Worm (Caenorhabditis elegans): ENCODE data around the gene wrt-9.

The wrt-9 gene

ce11 chrX:1612948-1613347 lies 36.5 kb downstream of the wrt-9 start:
- TF ChIP-seq ceh-13 (GFP tag; optimal IDR thresholded peaks at IDR 0.05) = no peak
- TF ChIP-seq tra-4 (tag; optimal IDR thresholded peaks at IDR 0.05) = no peak
- no peak for TF ChIP-seq tbx-11 (GFP tag; IDR thresholded peaks at IDR 0.05)
- TF ChIP-seq F13C5.2 (tag; optimal IDR thresholded peaks at IDR 0.05) = no peak
- no peak for TF ChIP-seq tbx-37 (GFP tag; conservative IDR thresholded peaks at IDR 0.05)
- TF ChIP-seq B0310.2 (tag; optimal IDR thresholded peaks at IDR 0.05) = no peak
- no peak for TF ChIP-seq sea-1 (GFP tag; conservative IDR thresholded peaks at IDR 0.05)
- no peak for TF ChIP-seq scrt-1 (GFP tag; IDR thresholded peaks at IDR 0.05)
- no peak for TF ChIP-seq flt-1 (GFP tag; IDR thresholded peaks at IDR 0.05)
- no peak for TF ChIP-seq hmbx-1 (tag; optimal IDR thresholded peaks at IDR 0.05)
- TF ChIP-seq ama-1 (optimal IDR thresholded peaks at IDR 0.05) = no peak
- no peak for TF ChIP-seq ets-7 (tag; optimal IDR thresholded peaks at IDR 0.05)
- TF ChIP-seq pes-1 (GFP tag; IDR thresholded peaks at IDR 0.05) = no peak
- TF ChIP-seq ceh-36 (tag; optimal IDR thresholded peaks at IDR 0.05) = no peak
- no peak for TF ChIP-seq hmg-4 (GFP tag; optimal IDR thresholded peaks at IDR 0.05)
- no peak for TF ChIP-seq hnd-1 (tag; optimal IDR thresholded peaks at IDR 0.05)
- no peak for TF ChIP-seq aly-1 (tag; optimal IDR thresholded peaks at IDR 0.05)

- TF ChIP-seq flt-1 (GFP tag; IDR thresholded peaks at IDR 0.05) = no peak
- no peak for TF ChIP-seq tbx-37 (GFP tag; conservative IDR thresholded peaks at IDR 0.05)
- TF ChIP-seq sea-1 (GFP tag; conservative IDR thresholded peaks at IDR 0.05) = no peak
- TF ChIP-seq ceh-36 (tag; optimal IDR thresholded peaks at IDR 0.05) = no peak
- no peak for TF ChIP-seq B0310.2 (tag; optimal IDR thresholded peaks at IDR 0.05)
- TF ChIP-seq tbx-11 (GFP tag; IDR thresholded peaks at IDR 0.05) = no peak
- no peak for TF ChIP-seq scrt-1 (GFP tag; IDR thresholded peaks at IDR 0.05)
- TF ChIP-seq hmbx-1 (tag; optimal IDR thresholded peaks at IDR 0.05) = no peak
- TF ChIP-seq tra-4 (tag; optimal IDR thresholded peaks at IDR 0.05) = no peak
- TF ChIP-seq hnd-1 (tag; optimal IDR thresholded peaks at IDR 0.05) = no peak
- no peak for TF ChIP-seq hmg-4 (GFP tag; optimal IDR thresholded peaks at IDR 0.05)
- TF ChIP-seq ceh-13 (GFP tag; optimal IDR thresholded peaks at IDR 0.05) = no peak
- TF ChIP-seq ama-1 (optimal IDR thresholded peaks at IDR 0.05) = no peak
- no peak for TF ChIP-seq aly-1 (tag; optimal IDR thresholded peaks at IDR 0.05)
- no peak for TF ChIP-seq pes-1 (GFP tag; IDR thresholded peaks at IDR 0.05)
- TF ChIP-seq F13C5.2 (tag; optimal IDR thresholded peaks at IDR 0.05) = no peak
- TF ChIP-seq ets-7 (tag; optimal IDR thresholded peaks at IDR 0.05) = no peak
Observed at ce11 chrX:1613860-1614259, 37.4 kb downstream of the wrt-9 start.

ce11 chrX:1620678-1621449 lies 44.4 kb downstream of the wrt-9 start, which contains the start of gene H11E01.2:
Gene H11E01.2 (plus strand): TSS chrX:1621057.
- TF ChIP-seq ama-1 (optimal IDR thresholded peaks at IDR 0.05) (no peak), aly-1 (tag; optimal IDR thresholded peaks at IDR 0.05) (no peak), tra-4 (tag; optimal IDR thresholded peaks at IDR 0.05) (no peak), B0310.2 (tag; optimal IDR thresholded peaks at IDR 0.05) (no peak), scrt-1 (GFP tag; IDR thresholded peaks at IDR 0.05) (no peak), hnd-1 (tag; optimal IDR thresholded peaks at IDR 0.05) (no peak), hmbx-1 (tag; optimal IDR thresholded peaks at IDR 0.05) (no peak), ceh-13 (GFP tag; optimal IDR thresholded peaks at IDR 0.05) (no peak), F13C5.2 (tag; optimal IDR thresholded peaks at IDR 0.05) (no peak), pes-1 (GFP tag; IDR thresholded peaks at IDR 0.05) (no peak), tbx-11 (GFP tag; IDR thresholded peaks at IDR 0.05) (no peak), tbx-37 (GFP tag; conservative IDR thresholded peaks at IDR 0.05) (no peak), sea-1 (GFP tag; conservative IDR thresholded peaks at IDR 0.05) (no peak), flt-1 (GFP tag; IDR thresholded peaks at IDR 0.05) (no peak), ceh-36 (tag; optimal IDR thresholded peaks at IDR 0.05) (no peak), hmg-4 (GFP tag; optimal IDR thresholded peaks at IDR 0.05) (no peak), ets-7 (tag; optimal IDR thresholded peaks at IDR 0.05) (no peak)

ce11 chrX:1623048-1623447 lies 46.6 kb downstream of the wrt-9 start:
- TF ChIP-seq hmg-4 (GFP tag; optimal IDR thresholded peaks at IDR 0.05) (no peak), tbx-37 (GFP tag; conservative IDR thresholded peaks at IDR 0.05) (no peak), ceh-36 (tag; optimal IDR thresholded peaks at IDR 0.05) (no peak), hnd-1 (tag; optimal IDR thresholded peaks at IDR 0.05) (no peak), aly-1 (tag; optimal IDR thresholded peaks at IDR 0.05) (no peak), ets-7 (tag; optimal IDR thresholded peaks at IDR 0.05) (no peak), tbx-11 (GFP tag; IDR thresholded peaks at IDR 0.05) (no peak), F13C5.2 (tag; optimal IDR thresholded peaks at IDR 0.05) (no peak), hmbx-1 (tag; optimal IDR thresholded peaks at IDR 0.05) (no peak), flt-1 (GFP tag; IDR thresholded peaks at IDR 0.05) (no peak), pes-1 (GFP tag; IDR thresholded peaks at IDR 0.05) (no peak)

- no peak for TF ChIP-seq aly-1 (tag; optimal IDR thresholded peaks at IDR 0.05)
- peak; percentile 48 for TF ChIP-seq flt-1 (GFP tag; IDR thresholded peaks at IDR 0.05)
- TF ChIP-seq scrt-1 (GFP tag; IDR thresholded peaks at IDR 0.05) = peak; percentile 67; the same call in 1 of the 2 replicates
- no peak for TF ChIP-seq ama-1 (optimal IDR thresholded peaks at IDR 0.05)
- no peak for TF ChIP-seq ceh-36 (tag; optimal IDR thresholded peaks at IDR 0.05)
- no peak for TF ChIP-seq tra-4 (tag; optimal IDR thresholded peaks at IDR 0.05)
- TF ChIP-seq pes-1 (GFP tag; IDR thresholded peaks at IDR 0.05) = peak; percentile 71
- TF ChIP-seq F13C5.2 (tag; optimal IDR thresholded peaks at IDR 0.05) = peak; percentile 77
- 0 out of 2 replicates have a peak, but pooled peaks have one; percentile 42 for TF ChIP-seq sea-1 (GFP tag; conservative IDR thresholded peaks at IDR 0.05)
- TF ChIP-seq tbx-37 (GFP tag; conservative IDR thresholded peaks at IDR 0.05) = peak; percentile 53
- no peak for TF ChIP-seq ets-7 (tag; optimal IDR thresholded peaks at IDR 0.05)
- TF ChIP-seq tbx-11 (GFP tag; IDR thresholded peaks at IDR 0.05) = 0 out of 2 replicates have a peak, but pooled peaks have one; percentile 46
- TF ChIP-seq hnd-1 (tag; optimal IDR thresholded peaks at IDR 0.05) = peak; percentile 11
- TF ChIP-seq hmbx-1 (tag; optimal IDR thresholded peaks at IDR 0.05) = no peak
- peak; percentile 80 for TF ChIP-seq hmg-4 (GFP tag; optimal IDR thresholded peaks at IDR 0.05)
- TF ChIP-seq B0310.2 (tag; optimal IDR thresholded peaks at IDR 0.05) = no peak
Observed at ce11 chrX:1627013-1627412, 50.6 kb downstream of the wrt-9 start.

- TF ChIP-seq ceh-13 (GFP tag; optimal IDR thresholded peaks at IDR 0.05) (no peak), F13C5.2 (tag; optimal IDR thresholded peaks at IDR 0.05) (no peak), sea-1 (GFP tag; conservative IDR thresholded peaks at IDR 0.05) (no peak), tra-4 (tag; optimal IDR thresholded peaks at IDR 0.05) (no peak), pes-1 (GFP tag; IDR thresholded peaks at IDR 0.05) (no peak), aly-1 (tag; optimal IDR thresholded peaks at IDR 0.05) (no peak), hnd-1 (tag; optimal IDR thresholded peaks at IDR 0.05) (no peak), ets-7 (tag; optimal IDR thresholded peaks at IDR 0.05) (no peak), B0310.2 (tag; optimal IDR thresholded peaks at IDR 0.05) (no peak), hmbx-1 (tag; optimal IDR thresholded peaks at IDR 0.05) (no peak), tbx-11 (GFP tag; IDR thresholded peaks at IDR 0.05) (no peak), scrt-1 (GFP tag; IDR thresholded peaks at IDR 0.05) (no peak), flt-1 (GFP tag; IDR thresholded peaks at IDR 0.05) (no peak), ceh-36 (tag; optimal IDR thresholded peaks at IDR 0.05) (no peak), ama-1 (optimal IDR thresholded peaks at IDR 0.05) (no peak), hmg-4 (GFP tag; optimal IDR thresholded peaks at IDR 0.05) (no peak), tbx-37 (GFP tag; conservative IDR thresholded peaks at IDR 0.05) (no peak)
Observed at ce11 chrX:1627837-1628236, 51.4 kb downstream of the wrt-9 start, which contains the start of gene fbxb-58. Gene fbxb-58 (plus strand): TSS chrX:1628137.

All from whole organism, early embryonic.